Worm (Caenorhabditis elegans) whole organism, L1 larva: ENCODE results near the gene spp-11.

ENCODE experiments used
- blmp-1 ChIP-seq: fragments of 150-350 bp; optimal IDR thresholded peaks from 2 replicates; lab custom pipeline; 2014; ENCODE audit warnings: missing biosample characterization, missing genetic modification characterization
- ceh-88 ChIP-seq: fragments of 200-800 bp; sonication (Bioruptor generic); IDR thresholded peaks from 2 replicates; pipeline ENCODE4 v1.3.6; 2022; ENCODE audit warnings: missing genetic modification characterization, missing compliant biosample characterization
- ces-1 ChIP-seq: fragments of 150-350 bp; optimal IDR thresholded peaks from 2 replicates; lab custom pipeline; 2014; ENCODE audit warnings: missing biosample characterization, missing genetic modification reagents, missing genetic modification characterization
- elt-2 ChIP-seq: sonication (generic microtip); optimal IDR thresholded peaks from 2 replicates; lab custom pipeline; 2016; ENCODE audit warnings: missing genetic modification characterization, mild to moderate bottlenecking, inconsistent platforms, missing compliant biosample characterization, missing genetic modification reagents
- elt-3 ChIP-seq, 6 experiments: fragments of 150-350 bp in 1 of 6; sonication (generic microtip); optimal IDR thresholded peaks; 2 replicates each; lab custom pipeline; 2017 to 2018; ENCODE audit warnings: missing biosample characterization in 6 of 6, missing genetic modification characterization in 6 of 6, inconsistent platforms in 1 of 6
- ets-5 ChIP-seq: fragments of 200-800 bp; sonication (Bioruptor generic); IDR thresholded peaks from 2 replicates; pipeline ENCODE4 v1.3.6; 2022; ENCODE audit warnings: missing genetic modification characterization, missing compliant biosample characterization
- fkh-10 ChIP-seq: sonication (generic microtip); optimal IDR thresholded peaks from 2 replicates; lab custom pipeline; 2017; ENCODE audit warnings: missing biosample characterization, missing genetic modification reagents, missing genetic modification characterization
- fkh-4 ChIP-seq: sonication (generic microtip); optimal IDR thresholded peaks from 2 replicates; lab custom pipeline; 2016; ENCODE audit warnings: missing compliant biosample characterization, missing genetic modification characterization, borderline replicate concordance
- hlh-17 ChIP-seq: fragments of 200-800 bp; sonication (Bioruptor generic); optimal IDR thresholded peaks from 2 replicates; lab custom pipeline; 2018; ENCODE audit warnings: missing genetic modification characterization, mild to moderate bottlenecking, missing compliant biosample characterization, moderate library complexity, borderline replicate concordance
- isw-1 ChIP-seq: fragments of 200-800 bp; sonication (Bioruptor generic); IDR thresholded peaks from 2 replicates; pipeline ENCODE4 v1.3.6; 2022; ENCODE audit warnings: missing genetic modification characterization, missing compliant biosample characterization
- lin-14 ChIP-seq: fragments of 200-800 bp; sonication (Bioruptor generic); optimal IDR thresholded peaks from 2 replicates; lab custom pipeline; 2018; ENCODE audit warnings: mild to moderate bottlenecking, missing genetic modification characterization, moderate library complexity, missing compliant biosample characterization
- lin-35 ChIP-seq, 2 experiments: fragments of 150-350 bp; optimal IDR thresholded peaks; 2 replicates each; lab custom pipeline; 2014; ENCODE audit warnings: missing biosample characterization in 2 of 2, missing genetic modification characterization in 2 of 2, missing genetic modification reagents in 2 of 2
- lin-39 ChIP-seq: fragments of 150-350 bp; optimal IDR thresholded peaks from 2 replicates; lab custom pipeline; 2014; ENCODE audit warnings: missing biosample characterization, missing genetic modification reagents, missing genetic modification characterization
- lir-3 ChIP-seq: sonication (generic microtip); optimal IDR thresholded peaks from 2 replicates; lab custom pipeline; 2016; ENCODE audit warnings: mild to moderate bottlenecking, missing genetic modification characterization, moderate library complexity, missing compliant biosample characterization; ENCODE audit not compliant: poor library complexity
- lsy-2 ChIP-seq, 2 experiments: fragments of 150-350 bp; optimal IDR thresholded peaks; 2 replicates each; lab custom pipeline; 2014; ENCODE audit warnings: missing biosample characterization in 2 of 2, missing genetic modification characterization in 2 of 2
- nhr-12 ChIP-seq: sonication (generic microtip); optimal IDR thresholded peaks from 2 replicates; lab custom pipeline; 2017; ENCODE audit warnings: missing biosample characterization, missing genetic modification characterization
- nhr-237 ChIP-seq: fragments of 150-350 bp; optimal IDR thresholded peaks from 2 replicates; lab custom pipeline; 2014; ENCODE audit warnings: missing biosample characterization, missing genetic modification characterization
- nhr-47 ChIP-seq: sonication (generic microtip); optimal IDR thresholded peaks from 2 replicates; lab custom pipeline; 2016; ENCODE audit warnings: mild to moderate bottlenecking, missing genetic modification characterization, moderate library complexity, missing compliant biosample characterization
- nhr-71 ChIP-seq: sonication (generic microtip); optimal IDR thresholded peaks from 2 replicates; lab custom pipeline; 2016; ENCODE audit warnings: mild to moderate bottlenecking, missing genetic modification characterization, moderate library complexity, missing compliant biosample characterization
- nhr-77 ChIP-seq: fragments of 150-350 bp; optimal IDR thresholded peaks from 2 replicates; lab custom pipeline; 2014; ENCODE audit warnings: missing biosample characterization, missing genetic modification characterization
- nhr-84 ChIP-seq: sonication (generic microtip); optimal IDR thresholded peaks from 2 replicates; lab custom pipeline; 2017; ENCODE audit warnings: missing biosample characterization, missing genetic modification characterization
- nhr-90 ChIP-seq: sonication (generic microtip); optimal IDR thresholded peaks from 2 replicates; lab custom pipeline; 2016; ENCODE audit warnings: mild to moderate bottlenecking, missing genetic modification characterization, missing compliant biosample characterization; ENCODE audit not compliant: poor library complexity
- pax-3 ChIP-seq: fragments of 200-800 bp; sonication (Bioruptor generic); optimal IDR thresholded peaks from 2 replicates; lab custom pipeline; 2018; ENCODE audit warnings: mild to moderate bottlenecking, missing genetic modification characterization, moderate library complexity, missing compliant biosample characterization
- pqm-1 ChIP-seq: sonication (generic microtip); optimal IDR thresholded peaks from 3 replicates; lab custom pipeline; 2017; ENCODE audit warnings: missing biosample characterization, missing genetic modification characterization
- rnt-1 ChIP-seq: sonication (generic microtip); optimal IDR thresholded peaks from 2 replicates; lab custom pipeline; 2016; ENCODE audit warnings: mild to moderate bottlenecking, missing genetic modification characterization, moderate library complexity, missing compliant biosample characterization
- snpc-4 ChIP-seq: fragments of 150-350 bp; optimal IDR thresholded peaks from 2 replicates; lab custom pipeline; 2014; ENCODE audit warnings: missing biosample characterization, missing genetic modification characterization
- sox-4 ChIP-seq: sonication (generic microtip); optimal IDR thresholded peaks from 2 replicates; lab custom pipeline; 2016; ENCODE audit warnings: missing genetic modification characterization, missing compliant biosample characterization
- sptf-1 ChIP-seq: fragments of 150-350 bp; optimal IDR thresholded peaks from 2 replicates; lab custom pipeline; 2014; ENCODE audit warnings: missing biosample characterization, missing genetic modification characterization
- sup-37 ChIP-seq: fragments of 200-800 bp; sonication (Bioruptor generic); optimal IDR thresholded peaks from 2 replicates; lab custom pipeline; 2018; ENCODE audit warnings: mild to moderate bottlenecking, missing genetic modification characterization, missing compliant biosample characterization
- swsn-7 ChIP-seq: sonication (generic microtip); optimal IDR thresholded peaks from 2 replicates; lab custom pipeline; 2016; ENCODE audit warnings: missing genetic modification characterization, missing compliant biosample characterization
- unc-130 ChIP-seq: fragments of 150-350 bp; optimal IDR thresholded peaks from 2 replicates; lab custom pipeline; 2017; ENCODE audit warnings: missing biosample characterization, missing genetic modification characterization, inconsistent platforms
- unc-62 ChIP-seq: fragments of 150-350 bp; optimal IDR thresholded peaks from 2 replicates; lab custom pipeline; 2014; ENCODE audit warnings: missing biosample characterization, missing genetic modification reagents, missing genetic modification characterization
- vab-15 ChIP-seq: sonication (generic microtip); optimal IDR thresholded peaks from 2 replicates; lab custom pipeline; 2017; ENCODE audit warnings: missing genotype, mild to moderate bottlenecking, missing genetic modification characterization, missing compliant biosample characterization
- xbp-1 ChIP-seq: sonication (generic microtip); optimal IDR thresholded peaks from 2 replicates; lab custom pipeline; 2016; ENCODE audit warnings: missing genetic modification characterization, missing compliant biosample characterization
- zip-4 ChIP-seq: fragments of 200-800 bp; sonication (Bioruptor generic); optimal IDR thresholded peaks from 2 replicates; lab custom pipeline; 2018; ENCODE audit warnings: mild to moderate bottlenecking, missing genetic modification characterization, moderate library complexity, missing compliant biosample characterization

spp-11 gene

ce11 chrII:6422812-6423211 lies 15.6 kb upstream of the spp-11 start, which contains the start of gene K03H9.3:
K03H9.3 (plus strand) TSS chrII:6423112.
- TF ChIP-seq sptf-1 (tag; lab: Kevin White, UChicago) (no peak), nhr-90 (tag; lab: Kevin White, UChicago) (no peak), fkh-10 (GFP tag; lab: Kevin White, UChicago) (no peak), fkh-4 (tag; lab: Kevin White, UChicago) (no peak), isw-1 (GFP tag; lab: Robert Waterston, UW) (no peak), lsy-2 (tag; optimal IDR thresholded peaks at IDR 0.05; lab: Kevin White, UChicago) (no peak), ceh-88 (GFP tag; lab: Robert Waterston, UW) (no peak), nhr-77 (tag; lab: Kevin White, UChicago) (no peak), lin-35 (GFP tag; optimal IDR thresholded peaks at IDR 0.05; lab: Kevin White, UChicago) (no peak), nhr-237 (tag; lab: Kevin White, UChicago) (no peak), sox-4 (no peak), sup-37 (GFP tag; lab: Kevin White, UChicago) (no peak), pax-3 (no peak), nhr-71 (tag; lab: Kevin White, UChicago) (no peak), elt-2 (tag; lab: Kevin White, UChicago) (no peak), rnt-1 (no peak), lin-39 (no peak), nhr-84 (tag; lab: Kevin White, UChicago) (no peak), pqm-1 (tag; lab: Kevin White, UChicago) (no peak)

- no peak for TF ChIP-seq sox-4
- no peak for TF ChIP-seq xbp-1 (tag; lab: Kevin White, UChicago)
- no peak for TF ChIP-seq unc-62 (GFP tag; lab: Kevin White, UChicago)
- no peak for TF ChIP-seq nhr-47 (tag; lab: Kevin White, UChicago)
- TF ChIP-seq lin-39: no peak
- no peak for TF ChIP-seq nhr-12 (tag; lab: Kevin White, UChicago)
- no peak for TF ChIP-seq ets-5 (GFP tag; lab: Robert Waterston, UW)
- TF ChIP-seq fkh-10 (GFP tag; lab: Kevin White, UChicago): no peak
- TF ChIP-seq nhr-237 (tag; lab: Kevin White, UChicago): no peak
- TF ChIP-seq lir-3 (tag; lab: Kevin White, UChicago): no peak
- no peak for TF ChIP-seq blmp-1 (tag; lab: Kevin White, UChicago)
- no peak for TF ChIP-seq zip-4 (GFP tag; lab: Kevin White, UChicago)
- TF ChIP-seq unc-130 (tag; lab: Kevin White, UChicago): no peak
- TF ChIP-seq lsy-2 (tag; optimal IDR thresholded peaks at IDR 0.05; lab: Kevin White, UChicago): no peak
Measured at ce11 chrII:6419163-6419562, 12.0 kb upstream of the spp-11 start.

ce11 chrII:6417999-6418398 lies 10.8 kb upstream of the spp-11 start:
- no peak for TF ChIP-seq ces-1 (GFP tag; lab: Kevin White, UChicago)
- TF ChIP-seq blmp-1 (tag; lab: Kevin White, UChicago): no peak
- TF ChIP-seq xbp-1 (tag; lab: Kevin White, UChicago): no peak
- TF ChIP-seq snpc-4 (tag; lab: Kevin White, UChicago): no peak
- TF ChIP-seq, all 84 proteins: peak for 0

ce11 chrII:6413788-6414187 lies 6.6 kb upstream of the spp-11 start:
- TF ChIP-seq ces-1 (GFP tag; lab: Kevin White, UChicago) (no peak), pax-3 (peak; percentile 28), lin-35 (GFP tag; optimal IDR thresholded peaks at IDR 0.05; lab: Kevin White, UChicago) (peak in 1 of 2 experiments; percentile 22), vab-15 (no peak), elt-2 (tag; lab: Kevin White, UChicago) (peak; percentile 89), swsn-7 (tag; lab: Kevin White, UChicago) (no peak), lin-14 (GFP tag; lab: Kevin White, UChicago) (peak; percentile 43), hlh-17 (GFP tag; lab: Kevin White, UChicago) (no peak), elt-3 (tag; optimal IDR thresholded peaks at IDR 0.05; lab: Kevin White, UChicago) (peak in 1 of 6 experiments; percentile 61)
